Fruit fly (Drosophila melanogaster) whole organism, prepupa: ENCODE results near the gene Sec23.

Source experiments
- CG11902 ChIP-seq: fragments of 200-800 bp; sonication (Bioruptor generic); optimal IDR thresholded peaks from 3 replicates; lab custom pipeline; 2016; ENCODE audit warnings: missing biosample characterization, missing genetic modification characterization
- CG16779 ChIP-seq: fragments of 200-800 bp; sonication (Bioruptor generic); optimal IDR thresholded peaks from 3 replicates; lab custom pipeline; 2017; ENCODE audit warnings: missing biosample characterization, mild to moderate bottlenecking, missing genetic modification characterization
- CG6854 ChIP-seq: fragments of 200-800 bp; sonication (Bioruptor generic); optimal IDR thresholded peaks from 2 replicates; lab custom pipeline; 2017; ENCODE audit warnings: missing biosample characterization, mild to moderate bottlenecking, missing genetic modification characterization
- CG7368 ChIP-seq: fragments of 200-800 bp; sonication (Bioruptor generic); optimal IDR thresholded peaks from 3 replicates; lab custom pipeline; 2016; ENCODE audit warnings: missing biosample characterization, missing genetic modification characterization
- CG8119 ChIP-seq: fragments of 200-800 bp; sonication (Bioruptor generic); IDR thresholded peaks from 3 replicates; pipeline ENCODE4 v1.3.6; 2022; ENCODE audit warnings: missing biosample characterization, missing genetic modification characterization
- Lpt ChIP-seq: fragments of 200-800 bp; sonication (Bioruptor generic); optimal IDR thresholded peaks from 3 replicates; lab custom pipeline; 2016; ENCODE audit warnings: missing biosample characterization, missing genetic modification characterization
- Sox102F ChIP-seq: fragments of 200-800 bp; sonication (Bioruptor generic); optimal IDR thresholded peaks from 2 replicates; lab custom pipeline; 2016; ENCODE audit warnings: missing biosample characterization, mild to moderate bottlenecking, missing genetic modification characterization

DNA sequence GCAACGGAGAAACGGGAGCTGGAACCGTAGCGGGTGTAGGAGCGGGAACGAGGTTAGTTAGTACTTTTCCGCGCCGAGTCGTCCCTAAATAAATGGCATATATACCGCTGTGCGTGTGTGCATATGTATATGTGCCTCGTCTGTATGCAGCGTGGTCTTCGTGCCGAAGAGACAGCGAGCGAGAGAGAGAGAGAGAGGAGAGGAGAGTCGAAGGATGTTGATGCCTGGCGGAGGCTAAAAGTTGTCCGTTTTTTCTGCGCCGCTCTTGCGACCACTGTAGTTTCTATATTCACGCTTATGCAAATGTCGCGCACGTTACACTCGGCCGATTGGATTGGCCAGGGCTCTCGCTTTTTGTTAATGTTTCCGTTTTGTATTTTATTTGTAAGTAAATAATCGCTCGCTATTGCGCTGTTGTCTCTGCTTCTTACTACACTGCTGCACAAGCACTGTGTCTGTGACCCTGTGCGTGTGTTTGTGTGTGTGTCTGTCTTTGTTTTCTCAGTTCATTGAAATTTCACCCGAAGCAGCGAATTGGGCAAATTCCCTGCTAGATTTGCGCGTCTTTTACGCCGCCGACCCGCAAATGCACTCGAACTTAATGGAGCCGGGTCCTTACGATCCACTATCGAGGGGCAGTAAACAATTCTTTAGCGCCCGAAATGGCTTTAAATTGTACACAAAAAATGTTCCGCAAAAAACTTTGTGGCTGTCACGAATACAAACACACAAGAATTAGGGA is 36.3 kb upstream of the Sec23 start, which contains the start of gene Rga:
- TF ChIP-seq CG6854 (GFP tag; lab: Kevin White, UChicago) (peak; percentile 22), CG8119 (no peak), CG16779 (no peak), CG7368 (GFP tag; lab: Kevin White, UChicago) (no peak), Sox102F (GFP tag; lab: Kevin White, UChicago) (no peak), CG11902 (GFP tag; lab: Kevin White, UChicago) (no peak), Lpt (GFP tag; lab: Kevin White, UChicago) (no peak)
